Worm (Caenorhabditis elegans) whole organism, late embryonic: ENCODE data around the gene tbx-34.

Source experiments
- C08G9.2 ChIP-seq: sonication (generic microtip); optimal IDR thresholded peaks from 2 replicates; lab custom pipeline; 2016; ENCODE audit warnings: mild to moderate bottlenecking, missing genetic modification characterization, moderate library complexity, missing compliant biosample characterization
- C38D4.7 ChIP-seq: fragments of 200-800 bp; sonication (Bioruptor generic); optimal IDR thresholded peaks from 2 replicates; lab custom pipeline; 2018; ENCODE audit warnings: mild to moderate bottlenecking, missing genetic modification characterization, moderate library complexity, missing compliant biosample characterization
- F13H6.1 ChIP-seq: sonication (generic microtip); optimal IDR thresholded peaks from 2 replicates; lab custom pipeline; 2016; ENCODE audit warnings: missing genetic modification characterization, missing compliant biosample characterization
- T23F11.4 ChIP-seq: fragments of 200-800 bp; sonication (Bioruptor generic); optimal IDR thresholded peaks from 2 replicates; lab custom pipeline; 2018; ENCODE audit warnings: mild to moderate bottlenecking, missing genetic modification characterization, missing compliant biosample characterization
- Y22D7AL.16 ChIP-seq: sonication (generic microtip); optimal IDR thresholded peaks from 2 replicates; lab custom pipeline; 2016; ENCODE audit warnings: missing genetic modification characterization, missing compliant biosample characterization
- ahr-1 ChIP-seq: sonication (generic microtip); optimal IDR thresholded peaks from 2 replicates; lab custom pipeline; 2016; ENCODE audit warnings: missing genetic modification characterization, missing compliant biosample characterization
- ceh-22 ChIP-seq: sonication (generic microtip); optimal IDR thresholded peaks from 2 replicates; lab custom pipeline; 2017; ENCODE audit warnings: missing biosample characterization, missing genetic modification characterization
- ceh-24 ChIP-seq: sonication (generic microtip); optimal IDR thresholded peaks from 2 replicates; lab custom pipeline; 2016; ENCODE audit warnings: mild to moderate bottlenecking, missing genetic modification characterization, missing compliant biosample characterization
- ceh-30 ChIP-seq: fragments of 150-350 bp; optimal IDR thresholded peaks from 2 replicates; lab custom pipeline; 2014; ENCODE audit warnings: missing biosample characterization, missing genetic modification characterization
- ceh-31 ChIP-seq: sonication (generic microtip); optimal IDR thresholded peaks from 2 replicates; lab custom pipeline; 2016; ENCODE audit warnings: missing genetic modification characterization, missing compliant biosample characterization
- ceh-6 ChIP-seq: fragments of 200-800 bp; sonication (Bioruptor generic); optimal IDR thresholded peaks from 2 replicates; lab custom pipeline; 2018; ENCODE audit warnings: mild to moderate bottlenecking, missing genetic modification characterization, missing compliant biosample characterization
- ceh-9 ChIP-seq: sonication (generic microtip); optimal IDR thresholded peaks from 2 replicates; lab custom pipeline; 2016; ENCODE audit warnings: mild to moderate bottlenecking, missing genetic modification characterization, inconsistent platforms, missing compliant biosample characterization
- dve-1 ChIP-seq: sonication (generic microtip); optimal IDR thresholded peaks from 2 replicates; lab custom pipeline; 2017; ENCODE audit warnings: antibody characterized with exemption, mild to moderate bottlenecking, missing genetic modification characterization, missing compliant biosample characterization
- ets-4 ChIP-seq: sonication (generic microtip); optimal IDR thresholded peaks from 2 replicates; lab custom pipeline; 2016; ENCODE audit warnings: missing genetic modification characterization, missing compliant biosample characterization
- eyg-1 ChIP-seq: sonication (generic microtip); optimal IDR thresholded peaks from 2 replicates; lab custom pipeline; 2016; ENCODE audit warnings: missing genotype, missing genetic modification characterization, missing compliant biosample characterization
- fax-1 ChIP-seq: sonication (generic microtip); optimal IDR thresholded peaks from 2 replicates; lab custom pipeline; 2016; ENCODE audit warnings: missing genotype, missing genetic modification characterization, missing compliant biosample characterization
- fkh-10 ChIP-seq: fragments of 150-350 bp; optimal IDR thresholded peaks from 2 replicates; lab custom pipeline; 2014; ENCODE audit warnings: missing biosample characterization, missing genetic modification reagents, missing genetic modification characterization
- fkh-6 ChIP-seq: sonication (generic microtip); optimal IDR thresholded peaks from 2 replicates; lab custom pipeline; 2016; ENCODE audit warnings: missing genetic modification characterization, missing compliant biosample characterization
- gmeb-2 ChIP-seq: sonication (generic microtip); optimal IDR thresholded peaks from 2 replicates; lab custom pipeline; 2016; ENCODE audit warnings: missing genetic modification characterization, inconsistent platforms, missing compliant biosample characterization
- hlh-13 ChIP-seq: fragments of 200-800 bp; sonication (Bioruptor generic); optimal IDR thresholded peaks from 2 replicates; lab custom pipeline; 2018; ENCODE audit warnings: mild to moderate bottlenecking, missing genetic modification characterization, missing compliant biosample characterization
- hlh-8 ChIP-seq: sonication (generic microtip); optimal IDR thresholded peaks from 2 replicates; lab custom pipeline; 2016; ENCODE audit warnings: missing genotype, missing genetic modification characterization, missing compliant biosample characterization
- lim-6 ChIP-seq: sonication (generic microtip); optimal IDR thresholded peaks from 2 replicates; lab custom pipeline; 2016; ENCODE audit warnings: missing genetic modification characterization, missing compliant biosample characterization
- lin-11 ChIP-seq: fragments of 200-800 bp; sonication (Bioruptor generic); optimal IDR thresholded peaks from 2 replicates; lab custom pipeline; 2018; ENCODE audit warnings: mild to moderate bottlenecking, missing genetic modification characterization, missing compliant biosample characterization
- madf-2 ChIP-seq: sonication (generic microtip); optimal IDR thresholded peaks from 2 replicates; lab custom pipeline; 2017; ENCODE audit warnings: missing genetic modification characterization, missing compliant biosample characterization
- nhr-11 ChIP-seq: fragments of 150-350 bp; optimal IDR thresholded peaks from 2 replicates; lab custom pipeline; 2014; ENCODE audit warnings: missing biosample characterization, missing genetic modification characterization
- nhr-232 ChIP-seq: sonication (generic microtip); optimal IDR thresholded peaks from 2 replicates; lab custom pipeline; 2016; ENCODE audit warnings: missing genetic modification characterization, missing compliant biosample characterization
- npax-4 ChIP-seq: sonication (generic microtip); optimal IDR thresholded peaks from 2 replicates; lab custom pipeline; 2016; ENCODE audit warnings: missing genetic modification characterization, missing compliant biosample characterization
- odd-2 ChIP-seq: sonication (generic microtip); optimal IDR thresholded peaks from 2 replicates; lab custom pipeline; 2017; ENCODE audit warnings: antibody characterized with exemption, mild to moderate bottlenecking, missing genetic modification characterization, missing compliant biosample characterization
- pag-3 ChIP-seq: sonication (generic microtip); optimal IDR thresholded peaks from 2 replicates; lab custom pipeline; 2016; ENCODE audit warnings: missing compliant biosample characterization, missing genetic modification characterization, borderline replicate concordance
- pax-1 ChIP-seq: fragments of 150-350 bp; optimal IDR thresholded peaks from 2 replicates; lab custom pipeline; 2014; ENCODE audit warnings: missing biosample characterization, missing genetic modification characterization
- pha-4 ChIP-seq: fragments of 150-350 bp; optimal IDR thresholded peaks from 2 replicates; lab custom pipeline; 2018; ENCODE audit warnings: missing biosample characterization, missing genetic modification reagents, missing genetic modification characterization
- pros-1 ChIP-seq: fragments of 150-350 bp; optimal IDR thresholded peaks from 2 replicates; lab custom pipeline; 2014; ENCODE audit warnings: missing biosample characterization, missing genetic modification reagents, missing genetic modification characterization
- sox-4 ChIP-seq: sonication (generic microtip); optimal IDR thresholded peaks from 2 replicates; lab custom pipeline; 2017; ENCODE audit warnings: mild to moderate bottlenecking, missing genetic modification characterization, inconsistent platforms, missing compliant biosample characterization
- tbx-7 ChIP-seq: sonication (generic microtip); optimal IDR thresholded peaks from 2 replicates; lab custom pipeline; 2016; ENCODE audit warnings: missing genotype, missing genetic modification characterization, missing compliant biosample characterization
- unc-42 ChIP-seq: sonication (generic microtip); optimal IDR thresholded peaks from 2 replicates; lab custom pipeline; 2016; ENCODE audit warnings: missing genotype, missing genetic modification characterization, missing compliant biosample characterization
- unc-55 ChIP-seq: sonication (generic microtip); optimal IDR thresholded peaks from 2 replicates; lab custom pipeline; 2017; ENCODE audit warnings: missing biosample characterization, missing genetic modification reagents, missing genetic modification characterization
- zip-5 ChIP-seq: sonication (generic microtip); optimal IDR thresholded peaks from 2 replicates; lab custom pipeline; 2016; ENCODE audit warnings: missing genetic modification characterization, missing compliant biosample characterization
- ztf-16 ChIP-seq: sonication (generic microtip); optimal IDR thresholded peaks from 2 replicates; lab custom pipeline; 2017; ENCODE audit warnings: missing genetic modification characterization, missing compliant biosample characterization

Gene tbx-34

ce11 chrIII:11234742-11235141 lies 16.7 kb upstream of the tbx-34 start, which contains the start of gene Y47D3A.34:
Gene Y47D3A.34 (minus strand): TSS chrIII:11234861.
- TF ChIP-seq ceh-22 (tag; lab: Kevin White, UChicago): no peak
- TF ChIP-seq C38D4.7 (GFP tag; lab: Kevin White, UChicago): no peak
- TF ChIP-seq lin-11: no peak
- TF ChIP-seq zip-5 (tag; lab: Kevin White, UChicago): no peak
- peak; percentile 39 for TF ChIP-seq unc-42 (tag; lab: Kevin White, UChicago)

- TF ChIP-seq pax-1 (tag; lab: Kevin White, UChicago) (no peak), F13H6.1 (tag; lab: Kevin White, UChicago) (no peak), Y22D7AL.16 (tag; lab: Kevin White, UChicago) (no peak), madf-2 (tag; lab: Kevin White, UChicago) (no peak), pha-4 (tag; lab: Kevin White, UChicago) (no peak), ceh-9 (tag; lab: Kevin White, UChicago) (no peak), gmeb-2 (tag; lab: Kevin White, UChicago) (no peak), dve-1 (no peak), fax-1 (no peak), ceh-31 (tag; lab: Kevin White, UChicago) (no peak), ztf-16 (tag; lab: Kevin White, UChicago) (no peak), ahr-1 (no peak), ceh-24 (tag; lab: Kevin White, UChicago) (no peak), ceh-30 (no peak), pag-3 (no peak), unc-42 (tag; lab: Kevin White, UChicago) (no peak)
These were observed 13.9 kb upstream of the tbx-34 start, which contains the start of gene elo-8 for ce11 chrIII:11231969-11232368. Gene elo-8 (minus strand): TSS chrIII:11232069.

ce11 chrIII:11231408-11231807 lies 13.4 kb upstream of the tbx-34 start:
- TF ChIP-seq hlh-8: no peak
- no peak for TF ChIP-seq Y22D7AL.16 (tag; lab: Kevin White, UChicago)
- TF ChIP-seq tbx-7 (tag; lab: Kevin White, UChicago): no peak
- TF ChIP-seq pha-4 (tag; lab: Kevin White, UChicago): no peak
- TF ChIP-seq T23F11.4 (GFP tag; lab: Kevin White, UChicago): no peak
- no peak for TF ChIP-seq C08G9.2
- TF ChIP-seq ets-4 (tag; lab: Kevin White, UChicago): no peak
- no peak for TF ChIP-seq fkh-10 (GFP tag; lab: Kevin White, UChicago)
- TF ChIP-seq nhr-232 (tag; lab: Kevin White, UChicago): no peak
- TF ChIP-seq nhr-11 (tag; lab: Kevin White, UChicago): no peak
- no peak for TF ChIP-seq pros-1
- no peak for TF ChIP-seq madf-2 (tag; lab: Kevin White, UChicago)
- TF ChIP-seq fkh-6 (tag; lab: Kevin White, UChicago): no peak
- TF ChIP-seq sox-4 (tag; lab: Kevin White, UChicago): no peak
- no peak for TF ChIP-seq ztf-16 (tag; lab: Kevin White, UChicago)
- TF ChIP-seq fax-1: no peak
- no peak for TF ChIP-seq eyg-1
- TF ChIP-seq, all 69 proteins: peak for 0

ce11 chrIII:11230581-11230980 lies 12.5 kb upstream of the tbx-34 start:
- TF ChIP-seq hlh-13 (no peak), ets-4 (tag; lab: Kevin White, UChicago) (no peak), fax-1 (no peak), pag-3 (no peak), fkh-10 (GFP tag; lab: Kevin White, UChicago) (no peak), ceh-31 (tag; lab: Kevin White, UChicago) (no peak), T23F11.4 (GFP tag; lab: Kevin White, UChicago) (no peak), npax-4 (tag; lab: Kevin White, UChicago) (no peak), ceh-6 (GFP tag; lab: Kevin White, UChicago) (no peak), fkh-6 (tag; lab: Kevin White, UChicago) (no peak), unc-55 (GFP tag; lab: Kevin White, UChicago) (no peak), nhr-232 (tag; lab: Kevin White, UChicago) (no peak), C08G9.2 (no peak), lim-6 (tag; lab: Kevin White, UChicago) (no peak), ahr-1 (no peak), pros-1 (no peak), odd-2 (tag; lab: Kevin White, UChicago) (no peak)
